ENCODE assay signal across 2 fruit fly cellular contexts in the genomic region with DNA sequence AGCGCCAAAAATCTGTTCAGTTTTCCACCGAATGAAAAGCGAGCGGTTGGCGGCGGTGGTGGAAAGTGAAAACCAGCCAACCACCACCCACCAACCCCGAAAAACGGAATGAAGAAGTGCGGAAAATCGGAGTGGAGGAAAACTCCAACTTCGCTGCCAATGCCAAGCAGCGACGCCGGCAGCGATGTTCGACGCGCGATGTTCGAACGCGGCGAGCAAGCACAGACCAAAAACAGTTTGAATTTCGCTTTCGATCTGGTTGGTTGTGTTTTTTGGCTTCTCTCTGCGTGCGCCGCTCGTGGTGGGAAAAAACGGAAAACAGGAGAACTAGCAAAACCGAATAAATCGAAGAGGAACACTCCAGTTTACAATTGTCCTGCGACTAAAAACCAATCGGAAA.
A peak's percentile ranks its signal among the peaks of the same experiment; 100 is the strongest.
TF ChIP-seq lines count a peak whose summit lies in the region.

A gene (plus strand): TSS at position 233 of the 400 bp plus-strand sequence.

TF ChIP-seq in whole organism, embryonic, 481 proteins besides CTCF, POLR2A, EP300 and RAD21 (continued from another document and continues in another):
- TF ChIP-seq sob (GFP tag; IDR thresholded peaks at IDR 0.05; lab: Robert Waterston, UW), result 0 out of 2 replicates have a peak, but pooled peaks have one; percentile 24
- TF ChIP-seq Hr3 (GFP tag; optimal IDR thresholded peaks at IDR 0.05; lab: Kevin White, UChicago), result no peak
- TF ChIP-seq CG7372 (GFP tag; IDR thresholded peaks at IDR 0.05; lab: Robert Waterston, UW), result no peak
- no peak for TF ChIP-seq crc (GFP tag; optimal IDR thresholded peaks at IDR 0.05; lab: Kevin White, UChicago)
- peak; percentile 80 for TF ChIP-seq Blimp-1 (GFP tag; optimal IDR thresholded peaks at IDR 0.05; lab: Kevin White, UChicago)
- no peak for TF ChIP-seq CG17385 (GFP tag; optimal IDR thresholded peaks at IDR 0.05; lab: Kevin White, UChicago)
- peak; percentile 4 for TF ChIP-seq CG12769 (tag; optimal IDR thresholded peaks at IDR 0.05; lab: Kevin White, UChicago)
- no peak for TF ChIP-seq BtbVII (GFP tag; optimal IDR thresholded peaks at IDR 0.05; lab: Kevin White, UChicago)
- 0 out of 2 replicates have a peak, but pooled peaks have one; percentile 24 for TF ChIP-seq E2f1 (GFP tag; IDR thresholded peaks at IDR 0.05; lab: Robert Waterston, UW)
- TF ChIP-seq CG14441 (GFP tag; IDR thresholded peaks at IDR 0.05; lab: Robert Waterston, UW), result no peak
- TF ChIP-seq row (GFP tag; IDR thresholded peaks at IDR 0.05; lab: Robert Waterston, UW), result no peak
- peak; percentile 26 for TF ChIP-seq cg (GFP tag; optimal IDR thresholded peaks at IDR 0.05; lab: Kevin White, UChicago)
- no peak for TF ChIP-seq kah (GFP tag; optimal IDR thresholded peaks at IDR 0.05; lab: Kevin White, UChicago)
- TF ChIP-seq CG5180 (GFP tag; optimal IDR thresholded peaks at IDR 0.05; lab: Kevin White, UChicago), result peak; percentile 98
- TF ChIP-seq Bgb (GFP tag; IDR thresholded peaks at IDR 0.05; lab: Robert Waterston, UW; ENCODE audit: partially characterized antibody), result peak; percentile 44; the same call in 1 of the 2 replicates
- no peak for TF ChIP-seq fru (optimal IDR thresholded peaks at IDR 0.05; lab: Kevin White, UChicago)
- no peak for TF ChIP-seq CG9932 (GFP tag; IDR thresholded peaks at IDR 0.05; lab: Robert Waterston, UW)
- TF ChIP-seq br (optimal IDR thresholded peaks at IDR 0.05; lab: Kevin White, UChicago), result no peak
- no peak for TF ChIP-seq tgo (GFP tag; IDR thresholded peaks at IDR 0.05; lab: Robert Waterston, UW)
- TF ChIP-seq CG18764 (GFP tag; optimal IDR thresholded peaks at IDR 0.05; lab: Kevin White, UChicago), result no peak
- peak; percentile 75 for TF ChIP-seq ci (GFP tag; IDR thresholded peaks at IDR 0.05; lab: Robert Waterston, UW)
- TF ChIP-seq Lpt (GFP tag; optimal IDR thresholded peaks at IDR 0.05; lab: Kevin White, UChicago), result no peak
- TF ChIP-seq org-1 (GFP tag; optimal IDR thresholded peaks at IDR 0.05; lab: Kevin White, UChicago), result no peak
- 0 out of 2 replicates have a peak, but pooled peaks have one; percentile 18 for TF ChIP-seq Drgx (GFP tag; IDR thresholded peaks at IDR 0.05; lab: Robert Waterston, UW)
- TF ChIP-seq fd64A (GFP tag; optimal IDR thresholded peaks at IDR 0.05; lab: Kevin White, UChicago), result no peak
- TF ChIP-seq gce (GFP tag; IDR thresholded peaks at IDR 0.05; lab: Robert Waterston, UW), result no peak
- TF ChIP-seq stwl (tag; optimal IDR thresholded peaks at IDR 0.05; lab: Kevin White, UChicago), result peak; percentile 46
- no peak for TF ChIP-seq Hmx (GFP tag; optimal IDR thresholded peaks at IDR 0.05; lab: Kevin White, UChicago)
- no peak for TF ChIP-seq sim (GFP tag; IDR thresholded peaks at IDR 0.05; lab: Robert Waterston, UW)
- TF ChIP-seq ap (GFP tag; IDR thresholded peaks at IDR 0.05; lab: Robert Waterston, UW), result no peak
- TF ChIP-seq Rfx (GFP tag; IDR thresholded peaks at IDR 0.05; lab: Robert Waterston, UW), result peak; percentile 29; the same call in 1 of the 2 replicates
- no peak for TF ChIP-seq CG9609 (GFP tag; optimal IDR thresholded peaks at IDR 0.05; lab: Kevin White, UChicago)
- TF ChIP-seq nom (GFP tag; optimal IDR thresholded peaks at IDR 0.05; lab: Kevin White, UChicago), result peak; percentile 23
- no peak for TF ChIP-seq HLH4C (GFP tag; IDR thresholded peaks at IDR 0.05; lab: Robert Waterston, UW; ENCODE audit: partially characterized antibody)
- TF ChIP-seq lbe (GFP tag; optimal IDR thresholded peaks at IDR 0.05; lab: Kevin White, UChicago), result no peak
- TF ChIP-seq bcd (GFP tag; optimal IDR thresholded peaks at IDR 0.05; lab: Kevin White, UChicago), result no peak
- no peak for TF ChIP-seq CG2199 (GFP tag; IDR thresholded peaks at IDR 0.05; lab: Robert Waterston, UW)
- TF ChIP-seq CG8765 (GFP tag; IDR thresholded peaks at IDR 0.05; lab: Robert Waterston, UW), result no peak
- no peak for TF ChIP-seq Ets65A (GFP tag; lab: Kevin White, UChicago)
- TF ChIP-seq amos (GFP tag; IDR thresholded peaks at IDR 0.05; lab: Robert Waterston, UW; ENCODE audit: partially characterized antibody), result no peak; the same call in 1 of the 2 replicates
- 0 out of 3 replicates have a peak, but pooled peaks have one; percentile 13 for TF ChIP-seq CG11695 (GFP tag; IDR thresholded peaks at IDR 0.05; lab: Robert Waterston, UW)
- TF ChIP-seq CG4360 (GFP tag; IDR thresholded peaks at IDR 0.05; lab: Robert Waterston, UW), result peak; percentile 42; the same call in 1 of the 2 replicates
- no peak for TF ChIP-seq CG12155 (GFP tag; optimal IDR thresholded peaks at IDR 0.05; lab: Kevin White, UChicago)
- TF ChIP-seq CG13287 (GFP tag; IDR thresholded peaks at IDR 0.05; lab: Robert Waterston, UW; ENCODE audit: partially characterized antibody), result peak; percentile 38; the same call in 1 of the 2 replicates
- TF ChIP-seq corto (GFP tag; optimal IDR thresholded peaks at IDR 0.05; lab: Kevin White, UChicago), result no peak
- TF ChIP-seq CG7556 (GFP tag; optimal IDR thresholded peaks at IDR 0.05; lab: Kevin White, UChicago), result no peak
- no peak for TF ChIP-seq lmd (GFP tag; IDR thresholded peaks at IDR 0.05; lab: Robert Waterston, UW)
- no peak for TF ChIP-seq CG10209 (GFP tag; optimal IDR thresholded peaks at IDR 0.05; lab: Kevin White, UChicago)
- no peak for TF ChIP-seq mirr (GFP tag; optimal IDR thresholded peaks at IDR 0.05; lab: Kevin White, UChicago)
- no peak for TF ChIP-seq CG16863 (GFP tag; optimal IDR thresholded peaks at IDR 0.05; lab: Kevin White, UChicago)
- TF ChIP-seq CG12071 (GFP tag; optimal IDR thresholded peaks at IDR 0.05; lab: Kevin White, UChicago), result no peak
- no peak for TF ChIP-seq CG16815 (GFP tag; optimal IDR thresholded peaks at IDR 0.05; lab: Kevin White, UChicago)
- no peak for TF ChIP-seq NfI (GFP tag; optimal IDR thresholded peaks at IDR 0.05; lab: Kevin White, UChicago)
- TF ChIP-seq CG32532 (GFP tag; IDR thresholded peaks at IDR 0.05; lab: Robert Waterston, UW), result no peak
- TF ChIP-seq nerfin-2 (GFP tag; IDR thresholded peaks at IDR 0.05; lab: Robert Waterston, UW; ENCODE audit: partially characterized antibody), result no peak
- TF ChIP-seq CG14965 (GFP tag; optimal IDR thresholded peaks at IDR 0.05; lab: Kevin White, UChicago; ENCODE audit: borderline replicate concordance), result no peak
- TF ChIP-seq Nf-YC (tag; optimal IDR thresholded peaks at IDR 0.05; lab: Kevin White, UChicago), result peak; percentile 93
- TF ChIP-seq bbx (GFP tag; IDR thresholded peaks at IDR 0.05; lab: Robert Waterston, UW; ENCODE audit: partially characterized antibody), result peak; percentile 43; the same call in 1 of the 2 replicates
- TF ChIP-seq Dip2 (GFP tag; IDR thresholded peaks at IDR 0.05; lab: Robert Waterston, UW), result no peak
- no peak for TF ChIP-seq exex (tag; optimal IDR thresholded peaks at IDR 0.05; lab: Kevin White, UChicago)
- no peak for TF ChIP-seq ranshi (GFP tag; IDR thresholded peaks at IDR 0.05; lab: Robert Waterston, UW)
- TF ChIP-seq Deaf1 (tag; optimal IDR thresholded peaks at IDR 0.05; lab: Kevin White, UChicago), result peak; percentile 50
- peak; percentile 66; the same call in 1 of the 2 replicates for TF ChIP-seq chm (GFP tag; IDR thresholded peaks at IDR 0.05; lab: Robert Waterston, UW)

TF ChIP-seq in whole organism, prepupa, 60 proteins besides CTCF, POLR2A, EP300 and RAD21 (continued from another document):
- TF ChIP-seq CG8119 (GFP tag; IDR thresholded peaks at IDR 0.05; lab: Robert Waterston, UW) (no peak), Hr4 (GFP tag; optimal IDR thresholded peaks at IDR 0.05; lab: Kevin White, UChicago) (no peak), Sox102F (GFP tag; optimal IDR thresholded peaks at IDR 0.05; lab: Kevin White, UChicago) (no peak), dsx (GFP tag; optimal IDR thresholded peaks at IDR 0.05; lab: Kevin White, UChicago; ENCODE audit: poor library complexity, severe bottlenecking) (peak; percentile 43), CG11762 (GFP tag; optimal IDR thresholded peaks at IDR 0.05; lab: Kevin White, UChicago; ENCODE audit: insufficient read depth) (no peak), fd59A (GFP tag; optimal IDR thresholded peaks at IDR 0.05; lab: Kevin White, UChicago) (no peak), fd85E (GFP tag; optimal IDR thresholded peaks at IDR 0.05; lab: Kevin White, UChicago) (no peak), Smox (GFP tag; optimal IDR thresholded peaks at IDR 0.05; lab: Kevin White, UChicago) (no peak), Hr39 (GFP tag; optimal IDR thresholded peaks at IDR 0.05; lab: Kevin White, UChicago) (no peak), Hr38 (GFP tag; optimal IDR thresholded peaks at IDR 0.05; lab: Kevin White, UChicago) (no peak), CG3032 (tag; optimal IDR thresholded peaks at IDR 0.05; lab: Kevin White, UChicago) (peak; percentile 11), CG9139 (GFP tag; optimal IDR thresholded peaks at IDR 0.05; lab: Kevin White, UChicago) (peak; percentile 33), lz (GFP tag; optimal IDR thresholded peaks at IDR 0.05; lab: Kevin White, UChicago) (no peak), Blimp-1 (GFP tag; optimal IDR thresholded peaks at IDR 0.05; lab: Kevin White, UChicago) (peak; percentile 93), CG6792 (GFP tag; optimal IDR thresholded peaks at IDR 0.05; lab: Kevin White, UChicago) (no peak), CG8632 (GFP tag; optimal IDR thresholded peaks at IDR 0.05; lab: Kevin White, UChicago) (no peak), OdsH (GFP tag; optimal IDR thresholded peaks at IDR 0.05; lab: Kevin White, UChicago) (no peak), fkh (GFP tag; optimal IDR thresholded peaks at IDR 0.05; lab: Kevin White, UChicago) (peak; percentile 21), CG11294 (GFP tag; IDR thresholded peaks at IDR 0.05; lab: Robert Waterston, UW) (no peak), Met (GFP tag; optimal IDR thresholded peaks at IDR 0.05; lab: Kevin White, UChicago) (no peak), CG31627 (GFP tag; optimal IDR thresholded peaks at IDR 0.05; lab: Kevin White, UChicago) (no peak), net (GFP tag; optimal IDR thresholded peaks at IDR 0.05; lab: Kevin White, UChicago) (peak; percentile 48), CG6808 (GFP tag; optimal IDR thresholded peaks at IDR 0.05; lab: Kevin White, UChicago) (no peak), Eip78C (GFP tag; lab: Kevin White, UChicago) (peak; percentile 31), CG3919 (GFP tag; optimal IDR thresholded peaks at IDR 0.05; lab: Kevin White, UChicago) (peak; percentile 43), CG7368 (GFP tag; optimal IDR thresholded peaks at IDR 0.05; lab: Kevin White, UChicago) (no peak), CG4318 (GFP tag; optimal IDR thresholded peaks at IDR 0.05; lab: Kevin White, UChicago) (no peak), CG8319 (GFP tag; optimal IDR thresholded peaks at IDR 0.05; lab: Kevin White, UChicago) (no peak), CG11902 (GFP tag; optimal IDR thresholded peaks at IDR 0.05; lab: Kevin White, UChicago) (no peak), Eip75B (GFP tag; optimal IDR thresholded peaks at IDR 0.05; lab: Kevin White, UChicago) (peak; percentile 49), vri (GFP tag; optimal IDR thresholded peaks at IDR 0.05; lab: Kevin White, UChicago) (peak; percentile 42), CG32006 (GFP tag; optimal IDR thresholded peaks at IDR 0.05; lab: Kevin White, UChicago) (no peak), Sox15 (GFP tag; optimal IDR thresholded peaks at IDR 0.05; lab: Kevin White, UChicago) (no peak), achi (GFP tag; optimal IDR thresholded peaks at IDR 0.05; lab: Kevin White, UChicago) (peak; percentile 23), CG15336 (GFP tag; IDR thresholded peaks at IDR 0.05; lab: Robert Waterston, UW) (no peak), cyc (GFP tag; optimal IDR thresholded peaks at IDR 0.05; lab: Kevin White, UChicago) (no peak), pdm3 (GFP tag; optimal IDR thresholded peaks at IDR 0.05; lab: Kevin White, UChicago) (no peak), topi (GFP tag; optimal IDR thresholded peaks at IDR 0.05; lab: Kevin White, UChicago) (no peak), Lpt (GFP tag; optimal IDR thresholded peaks at IDR 0.05; lab: Kevin White, UChicago) (no peak)
TF ChIP-seq in whole organism, prepupa: peak in this region for 17.
